Fruit fly (Drosophila melanogaster) whole organism, adult: Measurements from ENCODE around the gene Vsx1.

Source experiments
- CG12768 ChIP-seq: fragments of 200-800 bp; sonication (Bioruptor generic); optimal IDR thresholded peaks from 2 replicates; lab custom pipeline; 2017; ENCODE audit warnings: missing biosample characterization, missing genetic modification characterization, mild to moderate bottlenecking, moderate library complexity, missing genetic modification reagents
- CG14711 ChIP-seq: fragments of 200-800 bp; sonication (Bioruptor generic); optimal IDR thresholded peaks from 2 replicates; lab custom pipeline; 2018; ENCODE audit warnings: missing biosample characterization, mild to moderate bottlenecking, missing genetic modification characterization, moderate library complexity
- CG33017 ChIP-seq: fragments of 200-800 bp; sonication (Bioruptor generic); optimal IDR thresholded peaks from 2 replicates; lab custom pipeline; 2018; ENCODE audit warnings: missing biosample characterization, mild to moderate bottlenecking, missing genetic modification characterization, moderate library complexity
- CG7045 ChIP-seq: fragments of 200-800 bp; sonication (Bioruptor generic); optimal IDR thresholded peaks from 2 replicates; lab custom pipeline; 2017; ENCODE audit warnings: missing biosample characterization, mild to moderate bottlenecking, missing genetic modification characterization
- Hr96 ChIP-seq: fragments of 200-800 bp; sonication (Bioruptor generic); optimal IDR thresholded peaks from 2 replicates; lab custom pipeline; 2016; ENCODE audit warnings: missing biosample characterization, missing genetic modification characterization
- Mnt ChIP-seq: fragments of 200-800 bp; sonication (Bioruptor generic); optimal IDR thresholded peaks from 2 replicates; lab custom pipeline; 2016; ENCODE audit warnings: missing biosample characterization, mild to moderate bottlenecking, missing genetic modification characterization
- bab1 ChIP-seq: fragments of 200-800 bp; sonication (Bioruptor generic); optimal IDR thresholded peaks from 3 replicates; lab custom pipeline; 2019; ENCODE audit warnings: missing biosample characterization, mild to moderate bottlenecking, missing genetic modification characterization, moderate library complexity
- cic ChIP-seq: fragments of 200-800 bp; sonication (Bioruptor generic); optimal IDR thresholded peaks from 2 replicates; lab custom pipeline; 2017; ENCODE audit warnings: missing biosample characterization, mild to moderate bottlenecking, missing genetic modification characterization, moderate library complexity
- cnc ChIP-seq, 2 experiments: fragments of >200 bp; optimal IDR thresholded peaks; 2 replicates each; lab custom pipeline; 2017
- pad ChIP-seq: fragments of 200-800 bp; sonication (Bioruptor generic); optimal IDR thresholded peaks from 3 replicates; lab custom pipeline; 2017; ENCODE audit warnings: missing biosample characterization, missing genetic modification characterization, mild to moderate bottlenecking, moderate library complexity, missing genetic modification reagents
- toe ChIP-seq: fragments of 200-800 bp; sonication (Bioruptor generic); optimal IDR thresholded peaks from 2 replicates; lab custom pipeline; 2016; ENCODE audit warnings: missing biosample characterization, missing genetic modification characterization

- TF ChIP-seq Mnt, result no peak
- no peak for TF ChIP-seq cnc (optimal IDR thresholded peaks at IDR 0.05; lab: Kevin White, UChicago)
- TF ChIP-seq CG7045, result no peak
- TF ChIP-seq toe, result no peak
- no peak for TF ChIP-seq Hr96 (GFP tag; lab: Kevin White, UChicago)
- TF ChIP-seq CG12768, result no peak
- no peak for TF ChIP-seq bab1 (GFP tag; lab: Kevin White, UChicago)
- no peak for TF ChIP-seq cic
- no peak for TF ChIP-seq CG33017
- TF ChIP-seq CG14711 (tag; lab: Kevin White, UChicago), result no peak
- no peak for TF ChIP-seq pad (GFP tag; lab: Kevin White, UChicago)
Measured at dm6 chrX:5649387-5649786, 55.3 kb downstream of the Vsx1 start.
